Worm (Caenorhabditis elegans) whole organism, L2 larva: Measurements from ENCODE around the gene F47B8.14.

Experiments used
- C34F6.9 ChIP-seq: fragments of 150-350 bp; optimal IDR thresholded peaks from 2 replicates; lab custom pipeline; 2014; ENCODE audit warnings: missing biosample characterization, missing genetic modification characterization
- F13H6.1 ChIP-seq: sonication (generic microtip); optimal IDR thresholded peaks from 2 replicates; lab custom pipeline; 2016; ENCODE audit warnings: missing genetic modification characterization, missing compliant biosample characterization
- R02D3.7 ChIP-seq: fragments of 150-350 bp; optimal IDR thresholded peaks from 2 replicates; lab custom pipeline; 2014; ENCODE audit warnings: missing biosample characterization, missing genetic modification characterization
- Y55F3AM.14 ChIP-seq: fragments of 200-800 bp; sonication (Bioruptor generic); optimal IDR thresholded peaks from 2 replicates; lab custom pipeline; 2018; ENCODE audit warnings: mild to moderate bottlenecking, missing genetic modification characterization, missing compliant biosample characterization
- alr-1 ChIP-seq: fragments of 150-350 bp; optimal IDR thresholded peaks from 2 replicates; lab custom pipeline; 2014; ENCODE audit warnings: missing biosample characterization, missing genetic modification characterization
- aly-2 ChIP-seq: fragments of 150-350 bp; optimal IDR thresholded peaks from 2 replicates; lab custom pipeline; 2014; ENCODE audit warnings: missing biosample characterization, missing genetic modification characterization
- ama-1 ChIP-seq: fragments of 150-350 bp; optimal IDR thresholded peaks from 2 replicates; lab custom pipeline; 2018; ENCODE audit warnings: inconsistent platforms
- blmp-1 ChIP-seq: sonication (generic microtip); optimal IDR thresholded peaks from 2 replicates; lab custom pipeline; 2017; ENCODE audit warnings: missing genetic modification characterization, mild to moderate bottlenecking, missing compliant biosample characterization, antibody characterized with exemption, moderate library complexity; ENCODE audit not compliant: insufficient read depth
- ceh-16 ChIP-seq: fragments of 150-350 bp; optimal IDR thresholded peaks from 2 replicates; lab custom pipeline; 2014; ENCODE audit warnings: missing biosample characterization, missing genetic modification characterization
- ceh-82 ChIP-seq: fragments of 150-350 bp; optimal IDR thresholded peaks from 2 replicates; lab custom pipeline; 2014; ENCODE audit warnings: missing biosample characterization, missing genetic modification characterization
- dmd-4 ChIP-seq: sonication (generic microtip); optimal IDR thresholded peaks from 2 replicates; lab custom pipeline; 2017; ENCODE audit warnings: missing biosample characterization, missing genetic modification characterization
- egl-27 ChIP-seq: sonication (generic microtip); optimal IDR thresholded peaks from 3 replicates; lab custom pipeline; 2017; ENCODE audit warnings: missing biosample characterization, missing genetic modification reagents, missing genetic modification characterization
- elt-1 ChIP-seq: fragments of 150-350 bp; optimal IDR thresholded peaks from 2 replicates; lab custom pipeline; 2014; ENCODE audit warnings: missing biosample characterization, missing genetic modification characterization
- fos-1 ChIP-seq: fragments of 150-350 bp; optimal IDR thresholded peaks from 2 replicates; lab custom pipeline; 2014; ENCODE audit warnings: missing biosample characterization, missing genetic modification characterization
- lin-13 ChIP-seq: fragments of 150-350 bp; optimal IDR thresholded peaks from 2 replicates; lab custom pipeline; 2014; ENCODE audit warnings: missing biosample characterization, missing genetic modification reagents, missing genetic modification characterization
- lin-39 ChIP-seq: fragments of 150-350 bp; optimal IDR thresholded peaks from 2 replicates; lab custom pipeline; 2014; ENCODE audit warnings: missing biosample characterization, missing genetic modification reagents, missing genetic modification characterization
- lsy-2 ChIP-seq, 2 experiments: fragments of 150-350 bp in 1 of 2; sonication (generic microtip) in 1 of 2; optimal IDR thresholded peaks; 2 replicates each; lab custom pipeline; 2014 to 2017; ENCODE audit warnings: missing biosample characterization in 2 of 2, missing genetic modification characterization in 2 of 2
- mab-5 ChIP-seq: fragments of 150-350 bp; optimal IDR thresholded peaks from 2 replicates; lab custom pipeline; 2014; ENCODE audit warnings: missing biosample characterization, missing genetic modification characterization
- mbf-1 ChIP-seq: sonication (generic microtip); optimal IDR thresholded peaks from 2 replicates; lab custom pipeline; 2017; ENCODE audit warnings: missing biosample characterization, missing genetic modification characterization
- nhr-10 ChIP-seq: sonication (generic microtip); optimal IDR thresholded peaks from 2 replicates; lab custom pipeline; 2017; ENCODE audit warnings: missing biosample characterization, missing genetic modification characterization
- nhr-11 ChIP-seq: fragments of 150-350 bp; optimal IDR thresholded peaks from 2 replicates; lab custom pipeline; 2014; ENCODE audit warnings: missing biosample characterization, missing genetic modification characterization
- nhr-12 ChIP-seq: fragments of 150-350 bp; optimal IDR thresholded peaks from 2 replicates; lab custom pipeline; 2014; ENCODE audit warnings: missing biosample characterization, missing genetic modification characterization
- nhr-129 ChIP-seq: fragments of 150-350 bp; optimal IDR thresholded peaks from 2 replicates; lab custom pipeline; 2014; ENCODE audit warnings: missing biosample characterization, missing genetic modification characterization
- nhr-23 ChIP-seq: fragments of 150-350 bp; optimal IDR thresholded peaks from 2 replicates; lab custom pipeline; 2014; ENCODE audit warnings: missing biosample characterization, missing genetic modification reagents, missing genetic modification characterization
- nhr-6 ChIP-seq: fragments of 150-350 bp; optimal IDR thresholded peaks from 2 replicates; lab custom pipeline; 2014; ENCODE audit warnings: missing biosample characterization, missing genetic modification characterization
- nhr-77 ChIP-seq: fragments of 150-350 bp; optimal IDR thresholded peaks from 2 replicates; lab custom pipeline; 2014; ENCODE audit warnings: missing biosample characterization, missing genetic modification characterization
- peb-1 ChIP-seq: fragments of 150-350 bp; optimal IDR thresholded peaks from 2 replicates; lab custom pipeline; 2014; ENCODE audit warnings: missing biosample characterization, missing genetic modification characterization
- sem-4 ChIP-seq: fragments of 150-350 bp; optimal IDR thresholded peaks from 2 replicates; lab custom pipeline; 2014; ENCODE audit warnings: missing biosample characterization, missing genetic modification reagents, missing genetic modification characterization
- skn-1 ChIP-seq: sonication (generic microtip); optimal IDR thresholded peaks from 2 replicates; lab custom pipeline; 2017; ENCODE audit warnings: missing biosample characterization, missing genetic modification characterization
- sma-9 ChIP-seq, 2 experiments: fragments of 150-350 bp in 1 of 2; sonication (generic microtip) in 1 of 2; optimal IDR thresholded peaks; 2 replicates each; lab custom pipeline; 2014 to 2016; ENCODE audit warnings: missing genetic modification characterization in 2 of 2, mild to moderate bottlenecking in 1 of 2, missing biosample characterization in 1 of 2, missing compliant biosample characterization in 1 of 2, missing genetic modification reagents in 1 of 2, moderate library complexity in 1 of 2
- unc-55 ChIP-seq: fragments of 150-350 bp; sonication (generic microtip); optimal IDR thresholded peaks from 3 replicates; lab custom pipeline; 2014; ENCODE audit warnings: missing biosample characterization, missing genetic modification reagents, missing genetic modification characterization
- unc-62 ChIP-seq: fragments of 150-350 bp; optimal IDR thresholded peaks from 2 replicates; lab custom pipeline; 2014; ENCODE audit warnings: missing biosample characterization, missing genetic modification reagents, missing genetic modification characterization
- zag-1 ChIP-seq: fragments of 150-350 bp; optimal IDR thresholded peaks from 2 replicates; lab custom pipeline; 2014; ENCODE audit warnings: missing biosample characterization, missing genetic modification characterization
- ztf-1 ChIP-seq: fragments of 200-800 bp; sonication (Bioruptor generic); conservative IDR thresholded peaks from 2 replicates; pipeline ENCODE4 v1.3.6; 2022; ENCODE audit warnings: missing genetic modification characterization, missing compliant biosample characterization
- ztf-11 ChIP-seq: sonication (generic microtip); optimal IDR thresholded peaks from 2 replicates; lab custom pipeline; 2017; ENCODE audit warnings: missing biosample characterization, missing genetic modification characterization

Gene F47B8.14

DNA sequence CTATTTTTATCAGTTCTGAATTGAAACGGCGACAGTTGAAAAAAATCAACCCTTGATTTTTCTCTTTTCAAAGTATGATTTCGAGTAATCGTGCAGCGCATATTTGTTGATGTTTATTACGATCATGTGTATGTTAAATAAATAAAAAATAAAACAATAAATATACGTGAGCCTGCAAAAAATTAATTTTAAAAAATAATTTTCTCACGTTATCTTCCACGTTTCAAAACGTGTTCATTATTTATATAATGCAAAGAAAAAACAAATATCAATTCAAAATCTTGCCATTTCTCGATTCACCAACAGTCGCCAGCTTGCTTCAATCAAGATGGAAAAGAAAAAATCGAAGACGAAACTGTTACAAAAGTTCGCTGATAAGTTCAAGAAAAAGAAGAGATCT is 37.1 kb upstream of the F47B8.14 start, which contains the start of gene F40G12.10:
TSS of gene F40G12.10 (plus strand) at position 301 of the 400 bp plus-strand sequence.
- TF ChIP-seq ztf-11 (tag; lab: Kevin White, UChicago) (no peak), nhr-129 (no peak), nhr-6 (tag; lab: Kevin White, UChicago) (no peak), fos-1 (tag; lab: Kevin White, UChicago) (no peak), dmd-4 (tag; lab: Kevin White, UChicago) (no peak), elt-1 (no peak), Y55F3AM.14 (GFP tag; lab: Kevin White, UChicago) (no peak), F13H6.1 (tag; lab: Kevin White, UChicago) (no peak), R02D3.7 (tag; lab: Kevin White, UChicago) (no peak), mbf-1 (tag; lab: Kevin White, UChicago) (no peak), nhr-10 (no peak), unc-55 (GFP tag; lab: Kevin White, UChicago) (no peak)

DNA sequence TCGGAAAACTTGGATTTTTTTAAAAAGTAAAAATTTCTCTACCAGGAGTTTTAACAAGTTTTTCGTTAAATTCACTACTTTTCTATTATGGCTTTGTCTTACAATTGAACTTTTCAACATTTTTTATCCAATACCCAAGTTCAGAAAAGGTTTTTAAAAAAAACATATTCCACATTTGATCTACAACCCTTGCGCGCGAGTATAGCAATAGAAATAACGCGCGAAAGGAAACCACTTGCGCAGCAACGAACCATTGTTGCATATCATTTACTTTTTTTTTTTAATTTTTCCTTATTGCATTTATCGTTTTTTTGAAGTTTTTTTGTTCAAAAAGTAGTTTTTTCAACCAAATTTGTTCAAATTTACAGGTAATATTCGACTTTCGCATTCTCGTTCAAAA is 34.5 kb upstream of the F47B8.14 start, which contains the start of gene F40G12.11:
TSS of gene F40G12.11 (plus strand) at position 369 of the 400 bp plus-strand sequence.
- no peak for TF ChIP-seq unc-62 (GFP tag; lab: Kevin White, UChicago)
- TF ChIP-seq sem-4 (tag; lab: Kevin White, UChicago), result no peak
- no peak for TF ChIP-seq lin-39 (tag; lab: Kevin White, UChicago)
- no peak for TF ChIP-seq F13H6.1 (tag; lab: Kevin White, UChicago)
- TF ChIP-seq ztf-1, result no peak
- no peak for TF ChIP-seq dmd-4 (tag; lab: Kevin White, UChicago)
- no peak for TF ChIP-seq lsy-2 (tag; optimal IDR thresholded peaks at IDR 0.05; lab: Kevin White, UChicago)
- TF ChIP-seq ama-1, result no peak
- TF ChIP-seq zag-1 (tag; lab: Kevin White, UChicago), result no peak
- no peak for TF ChIP-seq R02D3.7 (tag; lab: Kevin White, UChicago)
- no peak for TF ChIP-seq mab-5
- no peak for TF ChIP-seq nhr-77
- TF ChIP-seq lin-13, result no peak
- no peak for TF ChIP-seq egl-27 (tag; lab: Kevin White, UChicago)
- TF ChIP-seq skn-1 (tag; lab: Kevin White, UChicago), result no peak

DNA sequence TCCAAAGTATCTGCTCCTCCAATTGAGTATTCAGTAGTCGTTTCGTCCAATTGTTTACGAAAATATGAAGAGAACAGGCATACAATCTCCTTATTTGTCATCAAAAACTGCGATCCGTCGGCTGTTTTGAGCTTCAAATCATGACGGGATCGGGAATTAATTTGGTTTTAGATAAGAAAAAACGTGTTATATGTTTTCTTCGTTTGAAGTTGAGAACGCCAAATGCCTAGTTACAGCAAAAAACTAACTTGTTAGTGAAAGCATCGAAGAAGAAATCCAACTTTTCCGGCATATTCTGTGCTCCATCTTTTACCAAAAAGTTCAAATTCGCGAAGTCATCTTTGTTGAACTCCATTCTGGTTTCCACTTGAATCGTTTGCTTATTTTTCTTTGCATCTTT is 31.0 kb upstream of the F47B8.14 start, which contains the start of gene F14D7.1:
TSS of gene F14D7.1 (minus strand) at position 101 of the 400 bp plus-strand sequence.
- TF ChIP-seq mab-5, result no peak
- TF ChIP-seq peb-1 (tag; lab: Kevin White, UChicago), result no peak
- no peak for TF ChIP-seq nhr-12 (tag; lab: Kevin White, UChicago)
- no peak for TF ChIP-seq nhr-10
- no peak for TF ChIP-seq C34F6.9 (tag; lab: Kevin White, UChicago)
- TF ChIP-seq nhr-6 (tag; lab: Kevin White, UChicago), result no peak
- TF ChIP-seq alr-1 (tag; lab: Kevin White, UChicago), result no peak
- TF ChIP-seq nhr-23, result no peak
- no peak for TF ChIP-seq ceh-82 (tag; lab: Kevin White, UChicago)

DNA sequence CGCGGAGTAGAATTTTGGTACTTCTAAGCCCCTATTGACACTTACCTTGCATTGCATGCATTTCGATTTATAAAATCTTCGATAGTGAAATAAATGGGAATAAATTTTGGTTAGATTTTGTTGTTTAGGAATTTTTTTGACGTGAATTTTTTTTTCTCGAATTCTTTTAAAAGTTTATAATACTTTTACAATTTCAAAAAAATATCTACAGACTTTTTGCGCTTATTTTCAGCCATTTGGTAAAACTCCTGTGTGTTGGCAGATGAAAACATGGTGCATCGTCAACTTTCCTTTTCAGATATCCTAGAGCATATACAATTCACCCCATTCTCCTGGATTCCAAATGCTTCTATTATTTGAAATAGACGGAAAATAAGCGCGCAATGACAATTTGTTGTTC is 29.7 kb upstream of the F47B8.14 start, which contains the start of gene F14D7.18:
TSS of gene F14D7.18 (minus strand) at position 101 of the 400 bp plus-strand sequence.
- TF ChIP-seq lin-39 (tag; lab: Kevin White, UChicago), result no peak
- no peak for TF ChIP-seq unc-55 (GFP tag; lab: Kevin White, UChicago)
- no peak for TF ChIP-seq aly-2 (tag; lab: Kevin White, UChicago)
- no peak for TF ChIP-seq fos-1 (tag; lab: Kevin White, UChicago)
- TF ChIP-seq ztf-1, result no peak
- no peak for TF ChIP-seq dmd-4 (tag; lab: Kevin White, UChicago)
- no peak for TF ChIP-seq nhr-6 (tag; lab: Kevin White, UChicago)
- no peak for TF ChIP-seq nhr-11

DNA sequence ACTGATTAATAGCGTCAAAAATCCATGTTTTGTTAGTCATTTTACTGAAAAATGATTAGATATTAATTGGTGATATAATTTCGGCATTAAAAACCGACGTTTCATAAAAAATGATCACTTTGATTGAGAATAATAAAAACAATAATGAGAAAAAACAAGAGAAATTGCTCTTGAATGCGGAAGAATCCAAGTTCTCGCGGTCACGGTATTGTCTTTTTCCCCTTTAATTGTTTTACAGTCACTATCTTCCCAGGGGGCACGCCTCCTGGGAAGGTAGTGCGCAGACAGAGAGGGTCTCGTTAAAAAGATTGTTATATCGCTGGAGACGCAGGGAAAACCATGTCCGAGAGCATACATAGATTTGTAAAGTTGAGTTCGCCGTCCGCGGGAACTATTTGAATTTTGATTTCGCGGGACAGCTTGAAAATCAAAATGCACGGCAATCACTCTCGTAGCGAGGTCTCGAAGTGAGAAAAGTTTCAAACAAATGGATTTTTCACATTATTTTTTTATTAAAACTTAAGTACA is 26.6 kb upstream of the F47B8.14 start, which contains the start of gene F14D7.2:
TSS of gene F14D7.2 (minus strand) at position 51 of the 528 bp plus-strand sequence.
- no peak for TF ChIP-seq sma-9 (GFP tag; optimal IDR thresholded peaks at IDR 0.05; lab: Kevin White, UChicago)
- no peak for TF ChIP-seq sma-9 (tag; optimal IDR thresholded peaks at IDR 0.05; lab: Kevin White, UChicago)
- no peak for TF ChIP-seq nhr-11
- no peak for TF ChIP-seq blmp-1 (tag; lab: Kevin White, UChicago)
- TF ChIP-seq ceh-16 (tag; lab: Kevin White, UChicago), result no peak
- TF ChIP-seq peb-1 (tag; lab: Kevin White, UChicago), result no peak
- TF ChIP-seq nhr-10, result no peak
